Worm (Caenorhabditis elegans): ENCODE measurements around the gene F55G7.1.

Gene F55G7.1

DNA sequence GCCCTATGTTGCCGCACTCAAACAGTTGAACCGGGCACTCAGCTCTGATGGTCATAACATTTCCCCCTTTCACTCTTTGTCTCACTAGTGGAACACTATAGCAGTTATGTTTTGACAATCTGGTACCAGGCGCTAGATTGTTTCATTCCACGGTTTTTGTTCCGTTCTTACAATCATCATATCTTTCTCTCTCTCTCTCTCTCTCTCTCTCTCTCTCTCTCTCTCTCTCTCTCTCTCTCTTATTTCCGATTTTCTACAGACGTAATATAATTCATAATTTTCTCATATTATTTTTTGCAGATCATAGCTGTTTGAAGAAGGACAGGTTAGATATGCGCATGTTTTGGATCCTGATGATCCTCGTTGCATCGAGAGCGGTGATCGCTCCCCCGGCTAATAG is 10.4 kb upstream of the F55G7.1 start, which contains the start of gene Y62H9A.12:
TSS of gene Y62H9A.12 (plus strand) at position 301 of the 400 bp plus-strand sequence.
- no peak for TF ChIP-seq lin-39 (tag; optimal IDR thresholded peaks at IDR 0.05)
- no peak for TF ChIP-seq ceh-63 (GFP tag; optimal IDR thresholded peaks at IDR 0.05)

DNA sequence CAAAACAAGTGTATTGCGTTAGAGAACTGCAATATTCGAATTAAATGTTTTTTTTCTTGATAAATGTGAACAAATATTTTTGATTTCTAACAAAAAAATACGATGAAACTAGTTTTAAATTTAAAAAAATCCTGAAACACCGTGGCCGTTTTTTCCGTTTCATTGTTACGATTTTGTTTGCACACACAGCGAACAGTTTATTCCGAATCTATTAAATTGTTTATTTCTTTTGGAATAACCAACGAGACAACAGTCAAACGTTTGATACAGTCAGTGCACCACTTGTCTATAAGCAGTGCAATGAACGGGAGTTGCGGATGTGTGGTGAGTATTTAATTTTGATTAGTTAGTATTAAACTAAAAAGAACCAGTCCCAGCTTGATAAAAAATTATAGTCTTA is 7.5 kb upstream of the F55G7.1 start, which contains the start of gene Y62H9A.13:
TSS of gene Y62H9A.13 (plus strand) at position 301 of the 400 bp plus-strand sequence.
- TF ChIP-seq lin-15B (tag; optimal IDR thresholded peaks at IDR 0.05), result no peak
- no peak for TF ChIP-seq unc-86 (tag; optimal IDR thresholded peaks at IDR 0.05)
- no peak for TF ChIP-seq ceh-90 (tag; optimal IDR thresholded peaks at IDR 0.05)
- TF ChIP-seq unc-62 (GFP tag; optimal IDR thresholded peaks at IDR 0.05), result no peak
- TF ChIP-seq hpl-2 (GFP tag; optimal IDR thresholded peaks at IDR 0.05), result no peak
- no peak for TF ChIP-seq lin-35 (GFP tag; optimal IDR thresholded peaks at IDR 0.05)
- TF ChIP-seq blmp-1 (tag; optimal IDR thresholded peaks at IDR 0.05), result no peak
- TF ChIP-seq unc-30 (tag; optimal IDR thresholded peaks at IDR 0.05), result no peak
- no peak for TF ChIP-seq nhr-76 (tag; optimal IDR thresholded peaks at IDR 0.05)
- no peak for TF ChIP-seq unc-98 (GFP tag; IDR thresholded peaks at IDR 0.05)

DNA sequence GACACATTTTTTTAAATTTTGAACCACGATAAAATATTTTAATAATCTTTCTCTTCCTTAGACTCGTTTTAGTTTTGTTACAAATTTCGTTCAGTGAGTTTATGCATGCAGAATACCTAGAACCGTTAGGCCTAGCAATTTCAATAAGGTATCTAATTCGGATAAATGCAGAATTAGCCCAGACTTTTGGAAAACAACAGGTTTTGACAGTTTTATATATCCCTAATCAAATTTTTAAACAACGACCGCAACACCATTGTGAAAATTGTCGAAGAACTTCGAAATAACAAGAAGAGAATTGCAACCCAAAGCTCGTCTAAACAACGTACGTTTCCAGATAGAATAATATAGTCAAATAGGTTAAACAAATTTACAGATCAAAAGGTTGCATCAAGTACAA is 6.2 kb upstream of the F55G7.1 start, which contains the start of gene Y62H9A.16:
TSS of gene Y62H9A.16 (plus strand) at position 301 of the 400 bp plus-strand sequence.
- TF ChIP-seq unc-62 (GFP tag; optimal IDR thresholded peaks at IDR 0.05) (no peak), ceh-90 (tag; optimal IDR thresholded peaks at IDR 0.05) (no peak), C16A3.4 (tag; optimal IDR thresholded peaks at IDR 0.05) (no peak), aly-2 (tag; optimal IDR thresholded peaks at IDR 0.05) (no peak), nhr-28 (tag; optimal IDR thresholded peaks at IDR 0.05) (no peak), zag-1 (tag; optimal IDR thresholded peaks at IDR 0.05) (no peak), egl-13 (tag; optimal IDR thresholded peaks at IDR 0.05) (no peak), nhr-20 (tag; optimal IDR thresholded peaks at IDR 0.05) (no peak), irx-1 (tag; optimal IDR thresholded peaks at IDR 0.05) (no peak), sptf-1 (tag; optimal IDR thresholded peaks at IDR 0.05) (no peak), swsn-7 (tag; optimal IDR thresholded peaks at IDR 0.05) (no peak), nhr-237 (tag; optimal IDR thresholded peaks at IDR 0.05) (no peak), F16B12.6 (tag; optimal IDR thresholded peaks at IDR 0.05) (no peak)

DNA sequence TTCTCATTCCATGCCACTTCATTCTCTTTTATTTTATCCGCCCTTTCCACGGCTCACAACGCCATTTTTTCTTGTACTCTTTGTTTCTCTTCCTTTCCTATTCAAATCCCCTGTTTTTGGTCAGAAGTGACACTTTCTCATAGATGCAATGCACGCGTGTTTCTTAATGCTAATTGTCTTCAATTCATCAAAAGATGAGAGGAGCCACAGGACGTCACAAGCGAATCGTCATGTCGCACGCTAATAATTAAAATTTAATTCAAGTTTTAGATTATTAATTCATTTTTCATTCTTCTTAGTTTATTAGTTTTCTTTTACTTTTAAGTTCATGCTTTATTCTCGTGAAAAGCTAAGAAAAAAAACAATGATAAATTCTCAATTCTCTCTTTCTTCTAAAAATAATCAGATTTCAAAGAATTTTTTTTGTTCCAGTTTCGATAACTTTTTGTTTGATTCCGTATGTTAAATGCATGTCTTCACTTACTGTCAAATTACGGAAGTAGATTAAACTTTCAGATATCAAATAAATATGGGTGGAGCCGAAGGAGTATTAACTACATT is 3.4 kb upstream of the F55G7.1 start, which contains the start of gene Y62H9A.14:
TSS of gene Y62H9A.14 (plus strand) at position 511 of the 561 bp plus-strand sequence.
- TF ChIP-seq dsc-1 (tag; optimal IDR thresholded peaks at IDR 0.05) (peak; percentile 72), ceh-8 (GFP tag; optimal IDR thresholded peaks at IDR 0.05) (peak; percentile 60), lin-13 (GFP tag; optimal IDR thresholded peaks at IDR 0.05) (no peak), lin-14 (GFP tag; optimal IDR thresholded peaks at IDR 0.05) (peak; percentile 22), efl-1 (optimal IDR thresholded peaks at IDR 0.05) (no peak), efl-1 (GFP tag; optimal IDR thresholded peaks at IDR 0.05 in 1 of 2) (no peak), ztf-11 (tag; optimal IDR thresholded peaks at IDR 0.05) (no peak), nhr-71 (tag; optimal IDR thresholded peaks at IDR 0.05) (no peak), fkh-10 (GFP tag; optimal IDR thresholded peaks at IDR 0.05) (no peak)

DNA sequence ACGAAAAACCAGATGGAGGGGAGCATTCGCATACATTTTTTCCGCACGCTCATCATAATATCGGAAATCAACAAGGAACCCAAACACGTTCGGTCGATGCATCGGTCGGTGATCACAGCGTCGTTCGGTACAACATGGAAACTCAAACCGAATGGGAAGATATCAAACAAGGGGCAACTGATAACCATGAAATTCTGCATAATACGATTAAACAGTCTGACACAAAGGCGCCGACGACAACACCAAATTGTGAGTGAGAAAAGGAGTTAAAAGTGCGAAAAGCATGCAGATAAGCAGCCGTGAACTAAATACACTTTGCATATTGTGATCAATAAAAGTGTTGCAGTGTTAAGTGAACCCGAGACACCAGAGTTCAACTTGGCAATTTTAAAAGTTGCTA is 1.0 kb downstream of the F55G7.1 start:
- no peak for TF ChIP-seq ceh-8 (GFP tag; optimal IDR thresholded peaks at IDR 0.05)
- TF ChIP-seq lir-3 (tag; optimal IDR thresholded peaks at IDR 0.05; ENCODE audit: poor library complexity), result no peak
- TF ChIP-seq nhr-90 (tag; optimal IDR thresholded peaks at IDR 0.05; ENCODE audit: poor library complexity), result no peak
- no peak for TF ChIP-seq C34B4.2 (tag; optimal IDR thresholded peaks at IDR 0.05)
- no peak for TF ChIP-seq alr-1 (tag; optimal IDR thresholded peaks at IDR 0.05; ENCODE audit: borderline replicate concordance)

Data from whole organism, L1 larva.